Worm (Caenorhabditis elegans): ENCODE measurements around the gene srz-38.

- TF ChIP-seq pag-3 (tag; optimal IDR thresholded peaks at IDR 0.05; ENCODE audit: borderline replicate concordance) = no peak
- TF ChIP-seq pros-1 (tag; optimal IDR thresholded peaks at IDR 0.05) = no peak
- TF ChIP-seq sox-4 (tag; optimal IDR thresholded peaks at IDR 0.05) = no peak
- TF ChIP-seq nfya-1 (tag; optimal IDR thresholded peaks at IDR 0.05) = no peak
- TF ChIP-seq fkh-10 (GFP tag; optimal IDR thresholded peaks at IDR 0.05) = no peak
- TF ChIP-seq ref-2 (tag; optimal IDR thresholded peaks at IDR 0.05) = no peak
- no peak for TF ChIP-seq dve-1 (tag; optimal IDR thresholded peaks at IDR 0.05)
- no peak for TF ChIP-seq ceh-2 (tag; optimal IDR thresholded peaks at IDR 0.05)
- TF ChIP-seq dmd-4 (tag; optimal IDR thresholded peaks at IDR 0.05; ENCODE audit: borderline replicate concordance) = no peak
- TF ChIP-seq sox-2 (GFP tag; IDR thresholded peaks at IDR 0.05) = no peak
Measured at ce11 chrIV:16293889-16294288, 41.2 kb upstream of the srz-38 start.
